Worm (Caenorhabditis elegans): Measurements from ENCODE around the gene nhr-267.

DNA sequence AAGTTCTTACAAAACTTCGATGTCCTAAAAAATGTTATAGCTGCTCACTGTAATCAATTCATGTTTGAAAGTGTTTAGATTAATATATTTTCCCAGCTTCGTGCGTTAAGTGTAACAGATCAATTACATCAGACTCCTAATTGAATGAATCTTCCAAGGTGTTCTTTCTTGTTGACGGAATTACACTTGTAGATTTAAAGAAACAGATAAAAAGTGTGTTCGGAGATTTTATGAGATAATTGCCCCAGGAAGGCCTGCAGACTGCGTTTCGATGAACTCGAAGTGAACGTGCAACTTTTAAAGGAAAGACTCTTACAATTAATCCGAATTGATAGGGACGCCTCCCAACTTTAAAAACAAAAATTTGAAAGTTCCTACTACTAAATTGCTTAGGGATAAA is 3.4 kb upstream of the nhr-267 start:
- no peak for TF ChIP-seq flt-1 (GFP tag; IDR thresholded peaks at IDR 0.05)
- no peak for TF ChIP-seq ama-1 (optimal IDR thresholded peaks at IDR 0.05)
- no peak for TF ChIP-seq hmbx-1 (tag; optimal IDR thresholded peaks at IDR 0.05)
- no peak for TF ChIP-seq B0310.2 (tag; optimal IDR thresholded peaks at IDR 0.05)
- TF ChIP-seq F13C5.2 (tag; optimal IDR thresholded peaks at IDR 0.05): no peak
- no peak for TF ChIP-seq hnd-1 (tag; optimal IDR thresholded peaks at IDR 0.05)

Data from whole organism, early embryonic.